Fruit fly (Drosophila melanogaster) whole organism, wandering third instar larva: ENCODE measurements around the gene CG31404.

Experiments used
- Dfd ChIP-seq: fragments of >200 bp; optimal IDR thresholded peaks from 2 replicates; lab custom pipeline; 2017; ENCODE audit warnings: missing biosample characterization, missing genetic modification characterization
- HLH106 ChIP-seq: fragments of 200-800 bp; optimal IDR thresholded peaks from 3 replicates; lab custom pipeline; 2019; ENCODE audit warnings: missing biosample characterization, mild to moderate bottlenecking, missing genetic modification characterization, moderate library complexity

dm6 chr3R:19383298-19383697, 7.5 kb upstream of the CG31404 start:
- no peak for TF ChIP-seq HLH106 (tag; lab: Kevin White, UChicago)
- no peak for TF ChIP-seq Dfd (GFP tag; lab: Kevin White, UChicago)
